Fruit fly (Drosophila melanogaster): ENCODE results near the gene CG3009.

DNA sequence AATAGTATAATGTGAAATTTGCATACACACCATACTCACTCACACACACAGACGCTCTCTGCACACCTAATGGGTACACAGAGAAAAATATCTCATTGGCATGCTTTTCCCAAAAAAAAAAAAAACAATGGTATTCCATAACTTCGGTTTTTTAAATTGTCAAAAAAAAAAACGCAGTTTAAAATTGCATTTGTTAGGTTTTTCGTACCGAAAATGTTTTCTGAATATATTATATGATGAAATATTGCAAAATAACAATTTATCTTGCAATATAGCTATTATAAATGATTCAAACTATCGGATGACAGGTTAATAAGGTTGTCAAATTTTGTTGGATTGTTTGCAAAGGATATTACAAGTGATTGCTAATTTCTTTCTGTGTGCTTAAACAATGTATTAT lies 33.3 kb upstream of the CG3009 start:
- TF ChIP-seq CG8478 (optimal IDR thresholded peaks at IDR 0.05) (no peak), CTCF (optimal IDR thresholded peaks at IDR 0.05) (no peak)

All from S2 (cell line).